Fruit fly (Drosophila melanogaster): ENCODE results near the gene TotF.

TotF gene

DNA sequence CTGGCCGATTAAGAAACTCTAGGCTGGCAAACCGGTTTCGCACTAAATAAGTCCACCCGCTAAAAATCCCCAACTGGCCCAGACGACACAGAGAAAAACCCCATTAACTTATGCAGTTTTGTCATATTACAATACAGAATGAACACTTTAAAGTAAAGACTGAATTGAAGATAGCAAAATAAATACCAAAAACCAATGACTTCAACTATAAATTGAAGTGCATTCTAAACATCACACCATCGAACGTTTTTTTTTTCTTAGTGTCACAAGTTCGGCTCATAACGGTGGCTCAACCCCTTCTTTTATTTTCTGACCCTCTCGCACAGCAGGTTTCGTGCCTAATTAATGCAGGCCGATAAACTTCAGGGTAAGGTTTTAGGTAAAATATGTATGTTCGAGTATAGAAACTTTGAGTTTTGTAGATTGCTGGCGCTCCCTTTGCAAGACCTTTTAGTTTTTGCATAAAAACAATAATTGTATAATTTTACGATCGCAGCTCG lies 29.2 kb upstream of the TotF start (continued):
- peak; percentile 60 for TF ChIP-seq CG6254 (GFP tag; optimal IDR thresholded peaks at IDR 0.05)
- TF ChIP-seq CG2199 (GFP tag; IDR thresholded peaks at IDR 0.05) = peak; percentile 83; the same call in 2 of the 3 replicates
- TF ChIP-seq gcm2 (GFP tag; optimal IDR thresholded peaks at IDR 0.05) = peak; percentile 80
- no peak for TF ChIP-seq CG10431 (GFP tag; optimal IDR thresholded peaks at IDR 0.05)
- peak; percentile 54 for TF ChIP-seq CG1024 (GFP tag; IDR thresholded peaks at IDR 0.05)
- no peak for TF ChIP-seq emc (GFP tag; optimal IDR thresholded peaks at IDR 0.05)
- TF ChIP-seq stwl (tag; optimal IDR thresholded peaks at IDR 0.05) = no peak
- TF ChIP-seq CG9727 (GFP tag; optimal IDR thresholded peaks at IDR 0.05) = peak; percentile 24
- TF ChIP-seq vnd (GFP tag; IDR thresholded peaks at IDR 0.05; ENCODE audit: partially characterized antibody) = no peak
- no peak for TF ChIP-seq inv (GFP tag; IDR thresholded peaks at IDR 0.05; ENCODE audit: partially characterized antibody)
- peak; percentile 68 for TF ChIP-seq CG43689 (GFP tag; IDR thresholded peaks at IDR 0.05)
- peak; percentile 53 for TF ChIP-seq luna (GFP tag; optimal IDR thresholded peaks at IDR 0.05)
- peak; percentile 49 for TF ChIP-seq Usf (GFP tag; optimal IDR thresholded peaks at IDR 0.05)
- peak; percentile 80 for TF ChIP-seq CG11398 (GFP tag; optimal IDR thresholded peaks at IDR 0.05)
- TF ChIP-seq nau (GFP tag; optimal IDR thresholded peaks at IDR 0.05) = peak; percentile 82
- peak; percentile 86 for TF ChIP-seq CG14667 (GFP tag; IDR thresholded peaks at IDR 0.05)
- peak; percentile 92 for TF ChIP-seq row (GFP tag; IDR thresholded peaks at IDR 0.05)
- peak; percentile 86 for TF ChIP-seq CG18599 (GFP tag; optimal IDR thresholded peaks at IDR 0.05)
- no peak for TF ChIP-seq Opbp (GFP tag; IDR thresholded peaks at IDR 0.05; ENCODE audit: partially characterized antibody)
- TF ChIP-seq NFAT (GFP tag; IDR thresholded peaks at IDR 0.05) = peak; percentile 92
- peak; percentile 88 for TF ChIP-seq B-H1 (GFP tag; IDR thresholded peaks at IDR 0.05)
- peak; percentile 76 for TF ChIP-seq CG7839 (tag; optimal IDR thresholded peaks at IDR 0.05)
- peak; percentile 84 for TF ChIP-seq CG14050 (GFP tag; IDR thresholded peaks at IDR 0.05)
- peak; percentile 72 for TF ChIP-seq jing (GFP tag; optimal IDR thresholded peaks at IDR 0.05)
- peak; percentile 78 for TF ChIP-seq disco-r (GFP tag; optimal IDR thresholded peaks at IDR 0.05)
- TF ChIP-seq CG4360 (GFP tag; IDR thresholded peaks at IDR 0.05) = peak; percentile 63
- TF ChIP-seq bbx (GFP tag; IDR thresholded peaks at IDR 0.05; ENCODE audit: partially characterized antibody) = no peak
- TF ChIP-seq CG8944 (GFP tag; optimal IDR thresholded peaks at IDR 0.05) = peak; percentile 84
- peak; percentile 77; the same call in 1 of the 2 replicates for TF ChIP-seq CG17612 (GFP tag; IDR thresholded peaks at IDR 0.05)
- peak; percentile 69 for TF ChIP-seq sd (tag; optimal IDR thresholded peaks at IDR 0.05)
- TF ChIP-seq ranshi (GFP tag; IDR thresholded peaks at IDR 0.05) = peak; percentile 91
- peak; percentile 47 for TF ChIP-seq CG34376 (GFP tag; optimal IDR thresholded peaks at IDR 0.05)
- TF ChIP-seq kah (GFP tag; optimal IDR thresholded peaks at IDR 0.05) = peak; percentile 25
- peak; percentile 80 for TF ChIP-seq wor (GFP tag; IDR thresholded peaks at IDR 0.05)
- no peak for TF ChIP-seq pan (optimal IDR thresholded peaks at IDR 0.05)
- TF ChIP-seq pan (GFP tag; optimal IDR thresholded peaks at IDR 0.05 in 1 of 2, IDR thresholded peaks at IDR 0.05 in 1 of 2) = peak in 1 of 2 experiments; percentile 93
- TF ChIP-seq Sin3A (optimal IDR thresholded peaks at IDR 0.05) = no peak
- peak; percentile 92 for TF ChIP-seq CG3847 (GFP tag; IDR thresholded peaks at IDR 0.05)
- TF ChIP-seq Lhr (GFP tag; optimal IDR thresholded peaks at IDR 0.05) = peak; percentile 16
- TF ChIP-seq CG7786 (GFP tag; optimal IDR thresholded peaks at IDR 0.05) = peak; percentile 89
- no peak for TF ChIP-seq hbn (GFP tag; IDR thresholded peaks at IDR 0.05; ENCODE audit: partially characterized antibody)
- peak; percentile 63 for TF ChIP-seq dimm (GFP tag; IDR thresholded peaks at IDR 0.05)
- TF ChIP-seq CG8290 (GFP tag; optimal IDR thresholded peaks at IDR 0.05) = peak; percentile 59
- peak in 1 of 2 experiments; percentile 88 for TF ChIP-seq CG8290 (tag; optimal IDR thresholded peaks at IDR 0.05)
- peak; percentile 85 for TF ChIP-seq chn (GFP tag; optimal IDR thresholded peaks at IDR 0.05)
- TF ChIP-seq Oaz (GFP tag; IDR thresholded peaks at IDR 0.05) = peak; percentile 85
- peak; percentile 74 for TF ChIP-seq Adf1 (GFP tag; IDR thresholded peaks at IDR 0.05)
- TF ChIP-seq CG10979 (tag; optimal IDR thresholded peaks at IDR 0.05) = peak; percentile 75
- peak; percentile 80 for TF ChIP-seq CG11085 (GFP tag; IDR thresholded peaks at IDR 0.05)
- no peak for TF ChIP-seq CG12104 (GFP tag; optimal IDR thresholded peaks at IDR 0.05)
- peak; percentile 64 for TF ChIP-seq CG16815 (GFP tag; optimal IDR thresholded peaks at IDR 0.05)
- peak; percentile 74 for TF ChIP-seq Ssrp (tag; optimal IDR thresholded peaks at IDR 0.05)

Measured in whole organism, embryonic.